Worm (Caenorhabditis elegans) whole organism, young adult: ENCODE measurements around the gene T26A8.3.

Source experiments
- B0019.2 ChIP-seq: fragments of 200-800 bp; sonication (Bioruptor generic); conservative IDR thresholded peaks from 2 replicates; pipeline ENCODE4 v1.3.6; 2022; ENCODE audit warnings: missing genetic modification reagents, missing genetic modification characterization, missing compliant biosample characterization
- D2030.7 ChIP-seq: fragments of 200-800 bp; sonication (Bioruptor generic); IDR thresholded peaks from 2 replicates; pipeline ENCODE4 v1.3.6; 2022; ENCODE audit warnings: missing genetic modification reagents, missing genetic modification characterization, missing compliant biosample characterization
- F39B2.1 ChIP-seq: fragments of 200-800 bp; sonication (Bioruptor generic); IDR thresholded peaks from 2 replicates; pipeline ENCODE4 v1.3.6; 2022; ENCODE audit warnings: missing genetic modification reagents, missing genetic modification characterization, missing compliant biosample characterization
- F55B11.4 ChIP-seq: sonication (generic microtip); optimal IDR thresholded peaks from 2 replicates; lab custom pipeline; 2016; ENCODE audit warnings: missing compliant biosample characterization, missing genetic modification characterization, borderline replicate concordance; ENCODE audit not compliant: insufficient read depth
- F57C9.4 ChIP-seq: sonication (generic microtip); optimal IDR thresholded peaks from 2 replicates; lab custom pipeline; 2017; ENCODE audit warnings: mild to moderate bottlenecking, missing genetic modification characterization, missing compliant biosample characterization
- K12H6.12 ChIP-seq: fragments of 200-800 bp; sonication (Bioruptor generic); optimal IDR thresholded peaks from 2 replicates; lab custom pipeline; 2018; ENCODE audit warnings: mild to moderate bottlenecking, missing genetic modification characterization, missing compliant biosample characterization
- T07F8.4 ChIP-seq: sonication (generic microtip); optimal IDR thresholded peaks from 2 replicates; lab custom pipeline; 2016; ENCODE audit warnings: mild to moderate bottlenecking, missing genetic modification characterization, moderate library complexity, missing compliant biosample characterization
- Y56A3A.18 ChIP-seq: fragments of 200-800 bp; sonication (Bioruptor generic); IDR thresholded peaks from 2 replicates; pipeline ENCODE4 v1.3.6; 2022; ENCODE audit warnings: missing genetic modification reagents, missing genetic modification characterization, missing compliant biosample characterization
- ZK185.1 ChIP-seq: sonication (generic microtip); optimal IDR thresholded peaks from 2 replicates; lab custom pipeline; 2016; ENCODE audit warnings: mild to moderate bottlenecking, missing genetic modification characterization, missing compliant biosample characterization; ENCODE audit not compliant: poor library complexity, severe bottlenecking
- aptf-3 ChIP-seq: fragments of 200-800 bp; sonication (Bioruptor generic); IDR thresholded peaks from 2 replicates; pipeline ENCODE4 v1.3.6; 2022; ENCODE audit warnings: missing genetic modification characterization, missing compliant biosample characterization
- attf-3 ChIP-seq: fragments of 200-800 bp; sonication (Bioruptor generic); conservative IDR thresholded peaks from 2 replicates; pipeline ENCODE4 v1.3.6; 2022; ENCODE audit warnings: missing genetic modification reagents, missing genetic modification characterization, missing compliant biosample characterization
- bed-2 ChIP-seq: fragments of 200-800 bp; sonication (Bioruptor generic); IDR thresholded peaks from 2 replicates; pipeline ENCODE4 v1.3.6; 2022; ENCODE audit warnings: missing genetic modification reagents, missing genetic modification characterization, missing compliant biosample characterization
- cebp-2 ChIP-seq: fragments of 200-800 bp; sonication (Bioruptor generic); IDR thresholded peaks from 2 replicates; pipeline ENCODE4 v1.3.6; 2022; ENCODE audit warnings: missing genetic modification characterization, missing compliant biosample characterization
- ceh-27 ChIP-seq: fragments of 200-800 bp; sonication (Bioruptor generic); optimal IDR thresholded peaks from 2 replicates; lab custom pipeline; 2018; ENCODE audit warnings: mild to moderate bottlenecking, missing genetic modification characterization, moderate library complexity, missing compliant biosample characterization
- ceh-40 ChIP-seq: fragments of 200-800 bp; sonication (Bioruptor generic); IDR thresholded peaks from 2 replicates; pipeline ENCODE4 v1.3.6; 2022; ENCODE audit warnings: missing genetic modification characterization, missing compliant biosample characterization
- ceh-58 ChIP-seq: fragments of 200-800 bp; sonication (Bioruptor generic); IDR thresholded peaks from 2 replicates; pipeline ENCODE4 v1.3.6; 2022; ENCODE audit warnings: missing genetic modification characterization, missing compliant biosample characterization
- ceh-79 ChIP-seq: sonication (generic microtip); optimal IDR thresholded peaks from 2 replicates; lab custom pipeline; 2017; ENCODE audit warnings: mild to moderate bottlenecking, missing genetic modification characterization, missing compliant biosample characterization
- die-1 ChIP-seq: sonication (generic microtip); optimal IDR thresholded peaks from 2 replicates; lab custom pipeline; 2016; ENCODE audit warnings: missing genotype, mild to moderate bottlenecking, missing genetic modification characterization, missing compliant biosample characterization
- dpl-1 ChIP-seq: fragments of 150-350 bp; optimal IDR thresholded peaks from 2 replicates; lab custom pipeline; 2014; ENCODE audit warnings: missing biosample characterization, missing genetic modification reagents, missing genetic modification characterization
- efl-1 ChIP-seq: fragments of 150-350 bp; optimal IDR thresholded peaks from 2 replicates; lab custom pipeline; 2014; ENCODE audit warnings: missing biosample characterization, missing genetic modification reagents, missing genetic modification characterization
- egl-18 ChIP-seq: fragments of 200-800 bp; sonication (Bioruptor generic); IDR thresholded peaks from 2 replicates; pipeline ENCODE4 v1.3.6; 2022; ENCODE audit warnings: missing genetic modification reagents, missing genetic modification characterization, missing compliant biosample characterization
- ekl-4 ChIP-seq: fragments of 200-800 bp; sonication (Bioruptor generic); IDR thresholded peaks from 2 replicates; pipeline ENCODE4 v1.3.6; 2022; ENCODE audit warnings: missing genetic modification reagents, missing genetic modification characterization, missing compliant biosample characterization
- ets-4 ChIP-seq: fragments of 200-800 bp; sonication (Bioruptor generic); optimal IDR thresholded peaks from 2 replicates; lab custom pipeline; 2018; ENCODE audit warnings: mild to moderate bottlenecking, missing genetic modification characterization, missing compliant biosample characterization
- fkh-3 ChIP-seq: sonication (generic microtip); optimal IDR thresholded peaks from 2 replicates; lab custom pipeline; 2016; ENCODE audit warnings: mild to moderate bottlenecking, missing genetic modification characterization, missing compliant biosample characterization
- hlh-12 ChIP-seq: sonication (generic microtip); optimal IDR thresholded peaks from 2 replicates; lab custom pipeline; 2016; ENCODE audit warnings: missing genetic modification characterization, missing compliant biosample characterization
- hlh-26 ChIP-seq: fragments of 200-800 bp; sonication (Bioruptor generic); conservative IDR thresholded peaks from 2 replicates; pipeline ENCODE4 v1.3.6; 2022; ENCODE audit warnings: missing genetic modification reagents, missing genetic modification characterization, missing compliant biosample characterization
- hmg-1.2 ChIP-seq: fragments of 200-800 bp; sonication (Bioruptor generic); IDR thresholded peaks from 2 replicates; pipeline ENCODE4 v1.3.6; 2022; ENCODE audit warnings: missing genetic modification reagents, missing genetic modification characterization, missing compliant biosample characterization
- hmg-20 ChIP-seq: fragments of 200-800 bp; sonication (Bioruptor generic); IDR thresholded peaks from 2 replicates; pipeline ENCODE4 v1.3.6; 2022; ENCODE audit warnings: missing genetic modification reagents, missing genetic modification characterization, missing compliant biosample characterization
- lin-26 ChIP-seq: fragments of 200-800 bp; sonication (Bioruptor generic); IDR thresholded peaks from 2 replicates; pipeline ENCODE4 v1.3.6; 2022; ENCODE audit warnings: missing genetic modification reagents, missing genetic modification characterization, missing compliant biosample characterization
- lin-35 ChIP-seq, 3 experiments: fragments of 150-350 bp in 2 of 3; sonication (generic microtip) in 1 of 3; optimal IDR thresholded peaks; 2 replicates each; lab custom pipeline; 2014 to 2018; ENCODE audit warnings: missing biosample characterization in 3 of 3, missing genetic modification characterization in 3 of 3, missing genetic modification reagents in 3 of 3
- lin-54 ChIP-seq: fragments of 200-800 bp; sonication (Bioruptor generic); optimal IDR thresholded peaks from 2 replicates; lab custom pipeline; 2018; ENCODE audit warnings: mild to moderate bottlenecking, missing genetic modification characterization, missing compliant biosample characterization
- madf-6 ChIP-seq: fragments of 200-800 bp; sonication (Bioruptor generic); IDR thresholded peaks from 2 replicates; pipeline ENCODE4 v1.3.6; 2022; ENCODE audit warnings: missing genetic modification reagents, missing genetic modification characterization, missing compliant biosample characterization
- mel-28 ChIP-seq: sonication (generic microtip); optimal IDR thresholded peaks from 2 replicates; lab custom pipeline; 2016; ENCODE audit warnings: borderline replicate concordance, mild to moderate bottlenecking, missing genetic modification characterization, missing compliant biosample characterization
- nfya-1 ChIP-seq: sonication (generic microtip); optimal IDR thresholded peaks from 2 replicates; lab custom pipeline; 2017; ENCODE audit warnings: antibody characterized with exemption, missing compliant biosample characterization, missing genetic modification characterization, borderline replicate concordance; ENCODE audit not compliant: insufficient read depth
- nfya-2 ChIP-seq: fragments of 200-800 bp; sonication (Bioruptor generic); IDR thresholded peaks from 2 replicates; pipeline ENCODE4 v1.3.6; 2022; ENCODE audit warnings: missing genetic modification reagents, missing genetic modification characterization, missing compliant biosample characterization
- nhr-120 ChIP-seq: fragments of 200-800 bp; sonication (Bioruptor generic); IDR thresholded peaks from 2 replicates; pipeline ENCODE4 v1.3.6; 2022; ENCODE audit warnings: missing genetic modification characterization, missing compliant biosample characterization
- nhr-179 ChIP-seq: sonication (generic microtip); optimal IDR thresholded peaks from 2 replicates; lab custom pipeline; 2016; ENCODE audit warnings: mild to moderate bottlenecking, missing genetic modification characterization, missing compliant biosample characterization
- nhr-80 ChIP-seq: sonication (generic microtip); optimal IDR thresholded peaks from 2 replicates; lab custom pipeline; 2016; ENCODE audit warnings: missing genetic modification characterization, missing compliant biosample characterization
- nhr-90 ChIP-seq: sonication (generic microtip); optimal IDR thresholded peaks from 2 replicates; lab custom pipeline; 2016; ENCODE audit warnings: missing genotype, mild to moderate bottlenecking, missing genetic modification characterization, missing compliant biosample characterization
- pbrm-1 ChIP-seq: fragments of 200-800 bp; sonication (Bioruptor generic); IDR thresholded peaks from 2 replicates; pipeline ENCODE4 v1.3.6; 2022; ENCODE audit warnings: missing genetic modification reagents, missing genetic modification characterization, missing compliant biosample characterization
- rcor-1 ChIP-seq: fragments of 200-800 bp; sonication (Bioruptor generic); IDR thresholded peaks from 2 replicates; pipeline ENCODE4 v1.3.6; 2022; ENCODE audit warnings: missing genetic modification reagents, missing genetic modification characterization, missing compliant biosample characterization
- rec-8 ChIP-seq, 2 experiments: sonication (generic microtip); optimal IDR thresholded peaks; 2 replicates each; lab custom pipeline; 2016; ENCODE audit warnings: mild to moderate bottlenecking in 2 of 2, missing genetic modification characterization in 2 of 2, missing genetic modification reagents in 2 of 2, missing genotype in 2 of 2, missing biosample characterization in 1 of 2, missing compliant biosample characterization in 1 of 2, moderate library complexity in 1 of 2
- snpc-3.4 ChIP-seq: sonication (generic microtip); optimal IDR thresholded peaks from 2 replicates; lab custom pipeline; 2017; ENCODE audit warnings: missing genetic modification characterization, mild to moderate bottlenecking, missing compliant biosample characterization, antibody characterized with exemption, moderate library complexity, missing genotype, missing genetic modification reagents
- zim-3 ChIP-seq: sonication (generic microtip); optimal IDR thresholded peaks from 2 replicates; lab custom pipeline; 2017; ENCODE audit warnings: mild to moderate bottlenecking, missing genetic modification characterization, moderate library complexity, missing compliant biosample characterization
- ztf-28 ChIP-seq: fragments of 200-800 bp; sonication (Bioruptor generic); IDR thresholded peaks from 2 replicates; pipeline ENCODE4 v1.3.6; 2022; ENCODE audit warnings: missing genetic modification reagents, missing genetic modification characterization, missing compliant biosample characterization
- ztf-3 ChIP-seq: fragments of 200-800 bp; sonication (Bioruptor generic); optimal IDR thresholded peaks from 2 replicates; lab custom pipeline; 2018; ENCODE audit warnings: mild to moderate bottlenecking, missing genetic modification characterization, missing compliant biosample characterization

T26A8.3 gene

ce11 chrIV:8379278-8379677 is 47.2 kb downstream of the T26A8.3 start, which contains the start of gene nap-1 (continued):
- TF ChIP-seq snpc-3.4 (tag; lab: Kevin White, UChicago) = no peak
- no peak for TF ChIP-seq B0019.2 (GFP tag; lab: Robert Waterston, UW)
- TF ChIP-seq F57C9.4 = no peak
- TF ChIP-seq dpl-1 (GFP tag; lab: Kevin White, UChicago) = peak; percentile 6
- TF ChIP-seq cebp-2 (GFP tag; lab: Robert Waterston, UW) = no peak
- peak; percentile 27; the same call in 1 of the 2 replicates for TF ChIP-seq pbrm-1 (GFP tag; lab: Robert Waterston, UW)
- TF ChIP-seq ZK185.1 (tag; lab: Kevin White, UChicago) = no peak
- TF ChIP-seq nhr-179 (tag; lab: Kevin White, UChicago) = no peak
- peak; percentile 34; the same call in 1 of the 2 replicates for TF ChIP-seq hmg-1.2
- TF ChIP-seq nhr-80 (tag; lab: Kevin White, UChicago) = peak; percentile 58
- no peak for TF ChIP-seq hlh-12
- TF ChIP-seq nfya-2 = no peak
- TF ChIP-seq rcor-1 = peak; percentile 51; the same call in 1 of the 2 replicates
- TF ChIP-seq madf-6 (GFP tag; lab: Robert Waterston, UW) = peak; percentile 50; the same call in 1 of the 2 replicates
- TF ChIP-seq mel-28 (tag; lab: Kevin White, UChicago) = no peak
- TF ChIP-seq, all 124 proteins: peak for 18

DNA sequence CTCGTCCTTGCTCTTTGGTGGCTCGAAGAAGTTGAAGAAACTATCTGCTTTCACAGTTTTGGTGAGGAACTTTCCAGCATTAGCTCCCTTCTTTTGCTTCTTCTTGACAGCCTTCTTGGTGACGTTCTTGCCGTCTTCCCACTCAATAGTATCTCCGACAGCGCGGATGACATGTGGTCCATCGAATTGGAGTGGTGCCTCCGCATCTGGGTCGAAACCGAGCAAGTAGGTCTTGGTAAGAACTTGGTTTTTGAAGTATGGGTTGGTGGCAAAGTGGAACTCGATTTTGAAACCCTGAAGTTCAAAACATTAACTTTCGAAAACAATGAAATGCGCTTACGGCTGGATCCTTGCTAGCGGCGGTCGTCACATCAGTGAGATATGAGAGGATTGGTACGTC is 48.2 kb downstream of the T26A8.3 start:
- TF ChIP-seq nhr-120 (GFP tag; lab: Robert Waterston, UW) (0 out of 2 replicates have a peak, but pooled peaks have one; percentile 12), ekl-4 (no peak), D2030.7 (GFP tag; lab: Robert Waterston, UW) (no peak), die-1 (tag; lab: Kevin White, UChicago) (no peak), lin-26 (GFP tag; lab: Robert Waterston, UW) (peak; percentile 51; the same call in 1 of the 2 replicates), ceh-58 (0 out of 2 replicates have a peak, but pooled peaks have one; percentile 80), efl-1 (GFP tag; lab: Kevin White, UChicago) (no peak), cebp-2 (GFP tag; lab: Robert Waterston, UW) (no peak)

DNA sequence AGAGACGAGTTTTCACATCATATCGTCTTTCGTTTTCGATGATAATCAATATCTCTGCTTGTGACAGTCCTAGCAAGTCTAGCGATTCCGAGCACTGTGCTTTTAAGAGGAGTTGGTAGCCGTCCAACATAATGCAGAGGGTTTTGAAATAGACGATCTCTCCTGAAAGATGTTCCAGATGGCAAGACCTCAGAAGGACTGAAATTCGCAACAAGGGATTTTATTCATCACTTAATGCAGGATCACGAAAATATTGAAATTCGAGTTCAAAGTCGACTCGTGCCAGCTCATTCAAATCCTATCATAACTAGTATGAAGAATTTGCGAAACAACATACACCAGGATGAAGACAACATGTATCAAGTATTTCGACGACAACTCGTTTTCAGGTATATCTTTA is 48.9 kb downstream of the T26A8.3 start, which contains the start of gene D2096.7:
Gene D2096.7 (minus strand): TSS at position 130 of the 400 bp plus-strand sequence.
- no peak for TF ChIP-seq nfya-1
- peak; percentile 86 for TF ChIP-seq ceh-79 (tag; lab: Kevin White, UChicago)
- TF ChIP-seq ztf-28 (GFP tag; lab: Robert Waterston, UW) = no peak
- TF ChIP-seq ets-4 (GFP tag; lab: Kevin White, UChicago) = peak; percentile 69
- no peak for TF ChIP-seq ztf-3 (GFP tag; lab: Kevin White, UChicago)
- no peak for TF ChIP-seq F55B11.4 (tag; lab: Kevin White, UChicago)
- TF ChIP-seq T07F8.4 (tag; lab: Kevin White, UChicago) = no peak
- TF ChIP-seq lin-35 (GFP tag; optimal IDR thresholded peaks at IDR 0.05; lab: Kevin White, UChicago) = peak in 1 of 3 experiments; percentile 67
- TF ChIP-seq K12H6.12 = peak; percentile 46
- peak; percentile 95 for TF ChIP-seq Y56A3A.18
- no peak for TF ChIP-seq ceh-27 (GFP tag; lab: Kevin White, UChicago)
- peak; percentile 74 for TF ChIP-seq lin-54 (GFP tag; lab: Kevin White, UChicago)
- TF ChIP-seq aptf-3 = peak; percentile 94
- no peak for TF ChIP-seq hlh-12
- no peak for TF ChIP-seq bed-2 (GFP tag; lab: Robert Waterston, UW)
- TF ChIP-seq F39B2.1 (GFP tag; lab: Robert Waterston, UW) = peak; percentile 66
- TF ChIP-seq egl-18 (GFP tag; lab: Robert Waterston, UW) = peak; percentile 51; the same call in 1 of the 2 replicates
- no peak for TF ChIP-seq rec-8 (tag; optimal IDR thresholded peaks at IDR 0.05; lab: Kevin White, UChicago)
- TF ChIP-seq nhr-90 = peak; percentile 81
- TF ChIP-seq fkh-3 = peak; percentile 77
- TF ChIP-seq attf-3 (GFP tag; lab: Robert Waterston, UW) = no peak
- TF ChIP-seq hmg-20 = 0 out of 2 replicates have a peak, but pooled peaks have one; percentile 2
- peak; percentile 68; the same call in 1 of the 2 replicates for TF ChIP-seq hlh-26 (GFP tag; lab: Robert Waterston, UW)
- TF ChIP-seq zim-3 (tag; lab: Kevin White, UChicago) = peak; percentile 64
- no peak for TF ChIP-seq ceh-40 (GFP tag; lab: Robert Waterston, UW)
